Worm (Caenorhabditis elegans): ENCODE measurements around the gene mpst-2.

ce11 chrV:14895557-14895956, 2.3 kb upstream of the mpst-2 start, which contains the start of gene mpst-3:
- TF ChIP-seq pha-4 (tag; optimal IDR thresholded peaks at IDR 0.05) = no peak
- TF ChIP-seq hmg-20 (GFP tag; IDR thresholded peaks at IDR 0.05) = no peak
- TF ChIP-seq unc-130 (GFP tag; optimal IDR thresholded peaks at IDR 0.05) = no peak
- TF ChIP-seq madf-10 (tag; optimal IDR thresholded peaks at IDR 0.05) = no peak
- no peak for TF ChIP-seq aptf-3 (GFP tag; IDR thresholded peaks at IDR 0.05)
- TF ChIP-seq sptf-2 (GFP tag; optimal IDR thresholded peaks at IDR 0.05) = no peak
- TF ChIP-seq lin-35 (GFP tag; optimal IDR thresholded peaks at IDR 0.05) = no peak

Data from whole organism, young adult.